Worm (Caenorhabditis elegans) whole organism, L1 larva: ENCODE data around the gene lec-4.

Experiments
- lin-39 ChIP-seq: fragments of 150-350 bp; optimal IDR thresholded peaks from 2 replicates; lab custom pipeline; 2014; ENCODE audit warnings: missing biosample characterization, missing genetic modification reagents, missing genetic modification characterization
- mdl-1 ChIP-seq, 2 experiments: fragments of 150-350 bp; optimal IDR thresholded peaks; 2 replicates each; lab custom pipeline; 2014 to 2017; ENCODE audit warnings: missing biosample characterization in 2 of 2, missing genetic modification characterization in 2 of 2, inconsistent platforms in 1 of 2
- nhr-237 ChIP-seq: fragments of 150-350 bp; optimal IDR thresholded peaks from 2 replicates; lab custom pipeline; 2014; ENCODE audit warnings: missing biosample characterization, missing genetic modification characterization
- pag-3 ChIP-seq: sonication (generic microtip); optimal IDR thresholded peaks from 2 replicates; lab custom pipeline; 2017; ENCODE audit warnings: missing genetic modification characterization, mild to moderate bottlenecking, missing compliant biosample characterization, antibody characterized with exemption, borderline replicate concordance; ENCODE audit not compliant: insufficient read depth
- swsn-7 ChIP-seq: sonication (generic microtip); optimal IDR thresholded peaks from 2 replicates; lab custom pipeline; 2016; ENCODE audit warnings: missing genetic modification characterization, missing compliant biosample characterization

- TF ChIP-seq mdl-1 (tag; optimal IDR thresholded peaks at IDR 0.05; lab: Kevin White, UChicago) (no peak), pag-3 (tag; lab: Kevin White, UChicago) (no peak), swsn-7 (tag; lab: Kevin White, UChicago) (no peak), lin-39 (tag; lab: Kevin White, UChicago) (no peak), nhr-237 (tag; lab: Kevin White, UChicago) (no peak)
Measured at ce11 chrIII:3783914-3784313, 10.8 kb upstream of the lec-4 start.
